Fruit fly (Drosophila melanogaster): Measurements from ENCODE around the gene CG7829.
A peak's percentile ranks its signal among the peaks of the same experiment; 100 is the strongest.

The CG7829 gene

DNA sequence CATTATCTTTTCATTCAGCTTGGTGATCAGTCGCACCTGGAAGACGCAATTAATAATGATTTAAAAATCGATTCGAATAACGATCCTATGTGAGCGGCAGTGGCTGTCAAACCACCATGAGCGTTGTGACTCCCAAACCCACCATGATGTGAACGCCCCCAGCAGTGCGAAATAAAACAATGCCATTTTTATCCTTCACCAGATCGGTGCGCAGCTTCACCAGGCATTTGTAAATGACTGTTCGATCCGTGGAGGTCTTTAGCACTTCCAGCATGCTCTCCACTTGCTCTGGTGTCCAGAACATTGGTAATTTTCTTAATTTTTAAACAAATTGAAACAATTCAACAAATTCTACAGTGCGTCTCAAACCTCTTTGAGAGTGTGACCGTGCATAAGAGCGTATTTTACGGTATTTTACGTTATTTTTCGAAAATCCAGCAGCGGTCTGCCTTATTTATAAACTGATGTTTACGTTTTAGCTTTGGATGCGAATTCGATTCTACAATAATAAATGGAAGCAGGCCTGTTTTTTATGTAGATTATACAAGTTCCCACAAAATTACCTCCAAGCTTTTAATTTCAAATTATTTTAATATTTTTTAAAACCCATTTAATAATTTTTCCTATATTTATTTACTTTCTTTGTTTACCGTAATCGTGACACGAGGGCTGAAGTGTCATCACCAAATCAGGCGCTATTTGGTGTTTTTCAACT is 18.4 kb downstream of the CG7829 start, which contains the start of the genes Rnb and Drice (continued):
- peak; percentile 40 for TF ChIP-seq CG8281 (tag; optimal IDR thresholded peaks at IDR 0.05)
- TF ChIP-seq Mad (GFP tag; optimal IDR thresholded peaks at IDR 0.05) = peak; percentile 3
- TF ChIP-seq CG4424 (GFP tag; optimal IDR thresholded peaks at IDR 0.05) = peak; percentile 48
- no peak for TF ChIP-seq Oaz (GFP tag; IDR thresholded peaks at IDR 0.05)
- TF ChIP-seq Hey (tag; optimal IDR thresholded peaks at IDR 0.05) = no peak
- TF ChIP-seq Mrtf (GFP tag; IDR thresholded peaks at IDR 0.05) = no peak
- TF ChIP-seq HHEX (GFP tag; optimal IDR thresholded peaks at IDR 0.05) = peak; percentile 50
- TF ChIP-seq CG10431 (GFP tag; optimal IDR thresholded peaks at IDR 0.05) = no peak
- TF ChIP-seq bigmax (GFP tag; optimal IDR thresholded peaks at IDR 0.05) = no peak
- no peak for TF ChIP-seq fru (optimal IDR thresholded peaks at IDR 0.05)
- peak; percentile 58 for TF ChIP-seq Max (GFP tag; optimal IDR thresholded peaks at IDR 0.05)
- 0 out of 2 replicates have a peak, but pooled peaks have one; percentile 22 for TF ChIP-seq nerfin-2 (GFP tag; IDR thresholded peaks at IDR 0.05; ENCODE audit: partially characterized antibody)
- no peak for TF ChIP-seq pita (GFP tag; optimal IDR thresholded peaks at IDR 0.05)
- TF ChIP-seq CG2129 (GFP tag; IDR thresholded peaks at IDR 0.05; ENCODE audit: partially characterized antibody) = peak; percentile 63
- no peak for TF ChIP-seq Dip3 (GFP tag; optimal IDR thresholded peaks at IDR 0.05)
- no peak for TF ChIP-seq Adf1 (GFP tag; IDR thresholded peaks at IDR 0.05)
- TF ChIP-seq CG17186 (GFP tag; optimal IDR thresholded peaks at IDR 0.05) = peak; percentile 42
- TF ChIP-seq CG7372 (GFP tag; IDR thresholded peaks at IDR 0.05) = no peak
- TF ChIP-seq seq (GFP tag; IDR thresholded peaks at IDR 0.05) = no peak
- peak; percentile 49 for TF ChIP-seq dmrt11E (tag; optimal IDR thresholded peaks at IDR 0.05)
- TF ChIP-seq CG8359 (GFP tag; optimal IDR thresholded peaks at IDR 0.05; ENCODE audit: borderline replicate concordance) = peak; percentile 2
- TF ChIP-seq gro (GFP tag; optimal IDR thresholded peaks at IDR 0.05) = no peak
- TF ChIP-seq z (GFP tag; IDR thresholded peaks at IDR 0.05) = no peak
- peak; percentile 24; the same call in 1 of the 2 replicates for TF ChIP-seq Taf1 (GFP tag; IDR thresholded peaks at IDR 0.05)
- no peak for TF ChIP-seq Nf-YB (GFP tag; optimal IDR thresholded peaks at IDR 0.05)
- TF ChIP-seq peb (GFP tag; IDR thresholded peaks at IDR 0.05) = no peak
- no peak for TF ChIP-seq luna (GFP tag; optimal IDR thresholded peaks at IDR 0.05)
- no peak for TF ChIP-seq ci (GFP tag; IDR thresholded peaks at IDR 0.05)
- TF ChIP-seq NfI (GFP tag; optimal IDR thresholded peaks at IDR 0.05) = peak; percentile 44
- no peak for TF ChIP-seq stc (GFP tag; IDR thresholded peaks at IDR 0.05)
- no peak for TF ChIP-seq Dad (GFP tag; optimal IDR thresholded peaks at IDR 0.05)
- TF ChIP-seq CG11456 (GFP tag; IDR thresholded peaks at IDR 0.05) = no peak
- TF ChIP-seq ftz-f1 (GFP tag; optimal IDR thresholded peaks at IDR 0.05) = no peak
- TF ChIP-seq CG6254 (GFP tag; optimal IDR thresholded peaks at IDR 0.05) = no peak
- TF ChIP-seq sd (tag; optimal IDR thresholded peaks at IDR 0.05) = no peak
- no peak for TF ChIP-seq slp2 (GFP tag; optimal IDR thresholded peaks at IDR 0.05)
- TF ChIP-seq pfk (GFP tag; optimal IDR thresholded peaks at IDR 0.05) = no peak
- peak; percentile 32 for TF ChIP-seq Tbp (GFP tag; optimal IDR thresholded peaks at IDR 0.05)
- TF ChIP-seq GATAe (GFP tag; conservative IDR thresholded peaks at IDR 0.05) = no peak
- TF ChIP-seq ato (GFP tag; IDR thresholded peaks at IDR 0.05; ENCODE audit: partially characterized antibody) = no peak
- TF ChIP-seq CG7963 (GFP tag; IDR thresholded peaks at IDR 0.05; ENCODE audit: partially characterized antibody) = 0 out of 3 replicates have a peak, but pooled peaks have one; percentile 45
- TF ChIP-seq fd64A (GFP tag; optimal IDR thresholded peaks at IDR 0.05) = no peak
- no peak for TF ChIP-seq Neu2 (GFP tag; optimal IDR thresholded peaks at IDR 0.05; ENCODE audit: borderline replicate concordance)
- TF ChIP-seq HmgD (GFP tag; optimal IDR thresholded peaks at IDR 0.05) = no peak
- no peak for TF ChIP-seq Asciz (GFP tag; optimal IDR thresholded peaks at IDR 0.05)
- TF ChIP-seq Mes4 (GFP tag; optimal IDR thresholded peaks at IDR 0.05) = no peak
- TF ChIP-seq CG1602 (GFP tag; optimal IDR thresholded peaks at IDR 0.05) = peak; percentile 39
- no peak for TF ChIP-seq CG15479 (GFP tag; optimal IDR thresholded peaks at IDR 0.05)
- TF ChIP-seq tna (GFP tag; IDR thresholded peaks at IDR 0.05; ENCODE audit: partially characterized antibody) = no peak; the same call in 1 of the 2 replicates
- no peak for TF ChIP-seq CG17612 (GFP tag; IDR thresholded peaks at IDR 0.05)

Measured in whole organism, embryonic.